Fruit fly (Drosophila melanogaster) whole organism, wandering third instar larva: ENCODE measurements around the gene CG17154.

Experiments
- Abd-B ChIP-seq: fragments of >200 bp; optimal IDR thresholded peaks from 2 replicates; lab custom pipeline; 2017; ENCODE audit warnings: missing biosample characterization, missing genetic modification characterization
- Dfd ChIP-seq: fragments of >200 bp; optimal IDR thresholded peaks from 2 replicates; lab custom pipeline; 2017; ENCODE audit warnings: missing biosample characterization, missing genetic modification characterization
- Hr78 ChIP-seq: fragments of >200 bp; optimal IDR thresholded peaks from 2 replicates; lab custom pipeline; 2017; ENCODE audit warnings: missing biosample characterization, missing genetic modification characterization
- Myc ChIP-seq: fragments of >200 bp; optimal IDR thresholded peaks from 2 replicates; lab custom pipeline; 2017
- OdsH ChIP-seq: fragments of 200-800 bp; sonication (Bioruptor generic); optimal IDR thresholded peaks from 2 replicates; lab custom pipeline; 2016; ENCODE audit warnings: missing biosample characterization, mild to moderate bottlenecking, missing genetic modification characterization
- brk ChIP-seq: fragments of 200-800 bp; sonication (Bioruptor generic); optimal IDR thresholded peaks from 2 replicates; lab custom pipeline; 2016; ENCODE audit warnings: missing biosample characterization, mild to moderate bottlenecking, missing genetic modification characterization
- dl ChIP-seq, 2 experiments: fragments of 175-275, 200-275 bp in 1 of 2; fragments of 200-275 bp in 1 of 2; sonication (Bioruptor generic); optimal IDR thresholded peaks; lab custom pipeline; 2018; ENCODE audit warnings: mild to moderate bottlenecking in 2 of 2, missing biosample characterization in 2 of 2, missing genetic modification characterization in 2 of 2, moderate library complexity in 2 of 2; ENCODE audit not compliant: partially characterized antibody in 2 of 2, insufficient read depth in 1 of 2
- dmrt93B ChIP-seq: fragments of 200-800 bp; sonication (Bioruptor generic); optimal IDR thresholded peaks from 2 replicates; lab custom pipeline; 2018; ENCODE audit warnings: missing biosample characterization, mild to moderate bottlenecking, missing genetic modification characterization
- h ChIP-seq: fragments of 200-800 bp; sonication (Bioruptor generic); optimal IDR thresholded peaks from 3 replicates; lab custom pipeline; 2016; ENCODE audit warnings: missing biosample characterization, mild to moderate bottlenecking, missing genetic modification characterization
- jim ChIP-seq: fragments of 175-275, 200-325 bp; sonication (Bioruptor generic); optimal IDR thresholded peaks from 2 replicates; lab custom pipeline; 2016; ENCODE audit warnings: missing biosample characterization, mild to moderate bottlenecking, missing genetic modification characterization
- lola ChIP-seq: fragments of >200 bp; optimal IDR thresholded peaks from 2 replicates; lab custom pipeline; 2017; ENCODE audit warnings: missing biosample characterization, missing genetic modification characterization
- psq ChIP-seq: fragments of 200-800 bp; sonication (Bioruptor generic); optimal IDR thresholded peaks from 3 replicates; lab custom pipeline; 2017; ENCODE audit warnings: missing biosample characterization, mild to moderate bottlenecking, missing genetic modification characterization, moderate library complexity
- usp ChIP-seq: fragments of >200 bp; optimal IDR thresholded peaks from 2 replicates; lab custom pipeline; 2017; ENCODE audit warnings: missing biosample characterization, missing genetic modification characterization

DNA sequence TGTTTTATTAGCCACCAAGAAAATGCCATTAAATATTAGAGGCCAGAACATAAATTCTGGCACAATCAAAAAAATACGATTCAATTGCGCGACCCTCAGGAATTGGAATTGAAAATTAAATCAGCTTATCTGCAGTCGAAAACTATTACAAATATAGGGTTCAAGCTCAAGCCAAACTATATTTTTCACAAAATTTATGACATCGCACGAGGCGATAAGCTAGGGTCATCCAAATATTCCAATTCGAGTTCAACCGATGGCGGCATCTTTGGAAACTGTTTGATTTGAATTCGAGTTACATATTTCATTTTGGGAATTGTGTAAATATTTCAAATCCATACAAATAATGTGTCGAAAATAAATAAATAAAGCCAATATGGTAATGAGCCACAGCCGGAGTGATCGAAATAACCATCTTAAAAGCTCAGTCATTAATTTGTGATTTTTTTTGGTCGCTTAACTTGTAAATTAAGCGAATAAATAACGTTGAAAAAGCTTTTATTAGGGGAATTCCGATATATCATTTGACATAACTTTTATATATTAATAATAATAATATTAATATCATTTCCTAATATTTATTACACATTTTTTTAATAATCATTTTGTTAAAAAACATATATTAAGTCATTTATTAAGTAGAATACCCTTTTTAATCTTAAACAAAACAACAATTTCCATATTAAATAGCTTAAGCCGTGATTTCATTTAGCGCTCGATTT lies 3.3 kb upstream of the CG17154 start:
- TF ChIP-seq Hr78 (GFP tag; lab: Kevin White, UChicago) (no peak), brk (GFP tag; lab: Kevin White, UChicago) (no peak), dmrt93B (GFP tag; lab: Kevin White, UChicago) (no peak), Abd-B (no peak), Myc (lab: Kevin White, UChicago) (no peak), h (GFP tag; lab: Kevin White, UChicago) (no peak), OdsH (GFP tag; lab: Kevin White, UChicago) (no peak), dl (GFP tag; optimal IDR thresholded peaks at IDR 0.05; lab: Kevin White, UChicago; ENCODE audit: insufficient read depth in 1 of 2, partially characterized antibody in 2 of 2) (no peak), Dfd (GFP tag; lab: Kevin White, UChicago) (no peak), jim (no peak), psq (GFP tag; lab: Kevin White, UChicago) (no peak), lola (no peak), usp (no peak)
